Fruit fly (Drosophila melanogaster): ENCODE results near the gene Tgs1.

- TF ChIP-seq rib (GFP tag; IDR thresholded peaks at IDR 0.05) (no peak), Sin3A (optimal IDR thresholded peaks at IDR 0.05) (no peak), chm (GFP tag; IDR thresholded peaks at IDR 0.05) (no peak), run (tag; optimal IDR thresholded peaks at IDR 0.05) (no peak)
Measured at dm6 chr3R:18302749-18303148, 47.4 kb downstream of the Tgs1 start, which contains the start of gene CG7126.
